Worm (Caenorhabditis elegans) whole organism, L4 larva: ENCODE data around the gene che-2.

Experiments used
- R02D3.7 ChIP-seq: fragments of 150-350 bp; sonication (generic microtip); optimal IDR thresholded peaks from 3 replicates; lab custom pipeline; 2014; ENCODE audit warnings: missing biosample characterization, missing genetic modification characterization
- Y5F2A.4 ChIP-seq: fragments of 200-800 bp; sonication (Bioruptor generic); optimal IDR thresholded peaks from 2 replicates; lab custom pipeline; 2018; ENCODE audit warnings: mild to moderate bottlenecking, missing genetic modification characterization, missing compliant biosample characterization
- Y75B8A.6 ChIP-seq: fragments of 200-800 bp; sonication (Bioruptor generic); IDR thresholded peaks from 2 replicates; pipeline ENCODE4 v1.3.6; 2022; ENCODE audit warnings: missing genetic modification reagents, missing genetic modification characterization, missing compliant biosample characterization
- ZK337.2 ChIP-seq: fragments of 200-800 bp; sonication (Bioruptor generic); IDR thresholded peaks from 2 replicates; pipeline ENCODE4 v1.3.6; 2022; ENCODE audit warnings: missing genetic modification reagents, missing genetic modification characterization, missing compliant biosample characterization
- aha-1 ChIP-seq: fragments of 150-350 bp; peaks from one replicate; lab custom pipeline; 2014; ENCODE audit warnings: missing biosample characterization, missing genetic modification characterization
- attf-4 ChIP-seq: sonication (generic microtip); optimal IDR thresholded peaks from 3 replicates; lab custom pipeline; 2017; ENCODE audit warnings: missing biosample characterization, missing genetic modification characterization
- ceh-20 ChIP-seq: fragments of 200-800 bp; sonication (Bioruptor generic); IDR thresholded peaks from 2 replicates; pipeline ENCODE4 v1.3.6; 2022; ENCODE audit warnings: missing genetic modification reagents, missing genetic modification characterization, missing compliant biosample characterization
- ceh-32 ChIP-seq: sonication (generic microtip); optimal IDR thresholded peaks from 2 replicates; lab custom pipeline; 2016; ENCODE audit warnings: mild to moderate bottlenecking, missing genetic modification characterization, missing compliant biosample characterization; ENCODE audit not compliant: poor library complexity
- ceh-82 ChIP-seq: sonication (generic microtip); optimal IDR thresholded peaks from 2 replicates; lab custom pipeline; 2017; ENCODE audit warnings: missing biosample characterization, missing genetic modification characterization
- ces-1 ChIP-seq: fragments of 150-350 bp; sonication (generic microtip); optimal IDR thresholded peaks from 4 replicates; lab custom pipeline; 2014; ENCODE audit warnings: missing biosample characterization, missing genetic modification reagents, missing genetic modification characterization
- cey-2 ChIP-seq: sonication (generic microtip); optimal IDR thresholded peaks from 3 replicates; lab custom pipeline; 2017; ENCODE audit warnings: missing genetic modification characterization, mild to moderate bottlenecking, missing compliant biosample characterization, antibody characterized with exemption, borderline replicate concordance; ENCODE audit not compliant: insufficient read depth
- ctbp-1 ChIP-seq: fragments of 200-800 bp; sonication (Bioruptor generic); IDR thresholded peaks from 2 replicates; pipeline ENCODE4 v1.3.6; 2022; ENCODE audit warnings: missing genetic modification reagents, missing genetic modification characterization, missing compliant biosample characterization
- daf-16 ChIP-seq, 3 experiments: sonication (generic microtip); optimal IDR thresholded peaks; 2 replicates each; lab custom pipeline; 2016 to 2017; ENCODE audit warnings: missing genetic modification characterization in 3 of 3, missing genetic modification reagents in 3 of 3, mild to moderate bottlenecking in 2 of 3, missing compliant biosample characterization in 2 of 3, missing biosample characterization in 1 of 3, moderate library complexity in 1 of 3
- daf-19 ChIP-seq: fragments of 200-800 bp; sonication (Bioruptor generic); conservative IDR thresholded peaks from 2 replicates; pipeline ENCODE4 v1.3.6; 2022; ENCODE audit warnings: missing genetic modification characterization, missing compliant biosample characterization
- daf-8 ChIP-seq: fragments of 200-800 bp; sonication (Bioruptor generic); IDR thresholded peaks from 2 replicates; pipeline ENCODE4 v1.3.6; 2022; ENCODE audit warnings: missing genetic modification characterization, missing compliant biosample characterization
- dmd-6 ChIP-seq: fragments of 200-800 bp; sonication (Bioruptor generic); IDR thresholded peaks from 2 replicates; pipeline ENCODE4 v1.3.6; 2022; ENCODE audit warnings: missing genetic modification reagents, missing genetic modification characterization, missing compliant biosample characterization
- dmd-8 ChIP-seq: fragments of 200-800 bp; sonication (Bioruptor generic); IDR thresholded peaks from 2 replicates; pipeline ENCODE4 v1.3.6; 2022; ENCODE audit warnings: missing genetic modification characterization, missing compliant biosample characterization
- dmd-9 ChIP-seq: fragments of 200-800 bp; sonication (Bioruptor generic); IDR thresholded peaks from 2 replicates; pipeline ENCODE4 v1.3.6; 2022; ENCODE audit warnings: missing genetic modification reagents, missing genetic modification characterization, missing compliant biosample characterization
- dpl-1 ChIP-seq: fragments of 150-350 bp; optimal IDR thresholded peaks from 2 replicates; lab custom pipeline; 2014; ENCODE audit warnings: missing biosample characterization, missing genetic modification reagents, missing genetic modification characterization
- duxl-1 ChIP-seq: sonication (generic microtip); optimal IDR thresholded peaks from 2 replicates; lab custom pipeline; 2016; ENCODE audit warnings: mild to moderate bottlenecking, missing genetic modification characterization, moderate library complexity, missing compliant biosample characterization; ENCODE audit not compliant: poor library complexity
- egl-43 ChIP-seq: fragments of 200-800 bp; sonication (Bioruptor generic); IDR thresholded peaks from 2 replicates; pipeline ENCODE4 v1.3.6; 2022; ENCODE audit warnings: missing genetic modification reagents, missing genetic modification characterization, missing compliant biosample characterization
- fos-1 ChIP-seq: fragments of 150-350 bp; optimal IDR thresholded peaks from 2 replicates; lab custom pipeline; 2014; ENCODE audit warnings: missing biosample characterization, missing genetic modification characterization
- hmg-1.1 ChIP-seq: fragments of 200-800 bp; sonication (Bioruptor generic); IDR thresholded peaks from 2 replicates; pipeline ENCODE4 v1.3.6; 2022; ENCODE audit warnings: missing genetic modification reagents, missing genetic modification characterization, missing compliant biosample characterization
- lim-7 ChIP-seq: fragments of 200-800 bp; sonication (Bioruptor generic); IDR thresholded peaks from 2 replicates; pipeline ENCODE4 v1.3.6; 2022; ENCODE audit warnings: missing genetic modification characterization, missing compliant biosample characterization
- lin-1 ChIP-seq: fragments of 200-800 bp; sonication (Bioruptor generic); IDR thresholded peaks from 2 replicates; pipeline ENCODE4 v1.3.6; 2022; ENCODE audit warnings: missing genetic modification reagents, missing genetic modification characterization, missing compliant biosample characterization
- lin-13 ChIP-seq: fragments of 150-350 bp; optimal IDR thresholded peaks from 2 replicates; lab custom pipeline; 2014; ENCODE audit warnings: missing biosample characterization, missing genetic modification reagents, missing genetic modification characterization
- lin-38 ChIP-seq: fragments of 200-800 bp; sonication (Bioruptor generic); IDR thresholded peaks from 2 replicates; pipeline ENCODE4 v1.3.6; 2022; ENCODE audit warnings: missing genetic modification reagents, missing genetic modification characterization, missing compliant biosample characterization
- lir-3 ChIP-seq: sonication (generic microtip); optimal IDR thresholded peaks from 2 replicates; lab custom pipeline; 2016; ENCODE audit warnings: mild to moderate bottlenecking, missing genetic modification characterization, missing compliant biosample characterization
- lsy-2 ChIP-seq, 2 experiments: fragments of 150-350 bp in 1 of 2; sonication (generic microtip) in 1 of 2; optimal IDR thresholded peaks; 2 replicates each; lab custom pipeline; 2014 to 2017; ENCODE audit warnings: missing biosample characterization in 2 of 2, missing genetic modification characterization in 2 of 2
- madf-5 ChIP-seq, 2 experiments: fragments of 200-800 bp; sonication (Bioruptor generic); IDR thresholded peaks; 2 replicates each; pipeline ENCODE4 v1.3.6; 2022; ENCODE audit warnings: missing compliant biosample characterization in 2 of 2, missing genetic modification characterization in 2 of 2
- madf-9 ChIP-seq: fragments of 200-800 bp; sonication (Bioruptor generic); conservative IDR thresholded peaks from 2 replicates; pipeline ENCODE4 v1.3.6; 2022; ENCODE audit warnings: missing genetic modification reagents, missing genetic modification characterization, missing compliant biosample characterization
- mdl-1 ChIP-seq, 2 experiments: fragments of 150-350 bp in 1 of 2; sonication (generic microtip) in 1 of 2; optimal IDR thresholded peaks; 2 replicates each; lab custom pipeline; 2014 to 2017; ENCODE audit warnings: missing biosample characterization in 2 of 2, missing genetic modification characterization in 2 of 2
- mxl-2 ChIP-seq: fragments of 200-800 bp; sonication (Bioruptor generic); conservative IDR thresholded peaks from 2 replicates; pipeline ENCODE4 v1.3.6; 2022; ENCODE audit warnings: missing genetic modification reagents, missing genetic modification characterization, missing compliant biosample characterization
- mxl-3 ChIP-seq: fragments of 200-800 bp; sonication (Bioruptor generic); optimal IDR thresholded peaks from 2 replicates; lab custom pipeline; 2018; ENCODE audit warnings: mild to moderate bottlenecking, missing genetic modification characterization, missing compliant biosample characterization
- nhr-10 ChIP-seq: fragments of 150-350 bp; optimal IDR thresholded peaks from 2 replicates; lab custom pipeline; 2014; ENCODE audit warnings: missing biosample characterization, missing genetic modification characterization
- nhr-25 ChIP-seq: sonication (generic microtip); optimal IDR thresholded peaks from 2 replicates; lab custom pipeline; 2017; ENCODE audit warnings: missing genetic modification characterization, mild to moderate bottlenecking, missing compliant biosample characterization, antibody characterized with exemption, moderate library complexity, borderline replicate concordance; ENCODE audit not compliant: insufficient read depth
- nhr-28 ChIP-seq: fragments of 150-350 bp; optimal IDR thresholded peaks from 2 replicates; lab custom pipeline; 2014; ENCODE audit warnings: missing biosample characterization, missing genetic modification characterization
- nhr-48 ChIP-seq: sonication (generic microtip); optimal IDR thresholded peaks from 2 replicates; lab custom pipeline; 2016; ENCODE audit warnings: mild to moderate bottlenecking, missing genetic modification characterization, missing compliant biosample characterization
- nhr-77 ChIP-seq: fragments of 150-350 bp; optimal IDR thresholded peaks from 2 replicates; lab custom pipeline; 2014; ENCODE audit warnings: missing biosample characterization, missing genetic modification characterization
- pha-4 ChIP-seq, 2 experiments: fragments of 150-350 bp in 1 of 2; fragments of 200-800 bp in 1 of 2; sonication (Bioruptor generic) in 1 of 2; IDR thresholded peaks in 1 of 2; optimal IDR thresholded peaks in 1 of 2; 2 replicates each; pipeline versions ENCODE4 v1.3.6 to Lab custom; 2014 to 2022; ENCODE audit warnings: missing genetic modification characterization in 2 of 2, missing genetic modification reagents in 2 of 2, missing biosample characterization in 1 of 2, missing compliant biosample characterization in 1 of 2
- php-3 ChIP-seq: fragments of 200-800 bp; sonication (Bioruptor generic); IDR thresholded peaks from 2 replicates; pipeline ENCODE4 v1.3.6; 2022; ENCODE audit warnings: missing genetic modification reagents, missing genetic modification characterization, missing compliant biosample characterization
- pqm-1 ChIP-seq: sonication (generic microtip); optimal IDR thresholded peaks from 2 replicates; lab custom pipeline; 2017; ENCODE audit warnings: missing biosample characterization, missing genetic modification characterization
- sdz-12 ChIP-seq: fragments of 200-800 bp; sonication (Bioruptor generic); optimal IDR thresholded peaks from 2 replicates; lab custom pipeline; 2018; ENCODE audit warnings: mild to moderate bottlenecking, missing genetic modification characterization, missing compliant biosample characterization
- skn-1 ChIP-seq: fragments of 150-350 bp; optimal IDR thresholded peaks from 2 replicates; lab custom pipeline; 2014; ENCODE audit warnings: missing biosample characterization, missing genetic modification characterization
- spr-1 ChIP-seq: sonication (generic microtip); optimal IDR thresholded peaks from 2 replicates; lab custom pipeline; 2016; ENCODE audit warnings: mild to moderate bottlenecking, missing genetic modification characterization, missing compliant biosample characterization
- tag-97 ChIP-seq: fragments of 200-800 bp; sonication (Bioruptor generic); IDR thresholded peaks from 2 replicates; pipeline ENCODE4 v1.3.6; 2022; ENCODE audit warnings: missing genetic modification characterization, missing compliant biosample characterization
- unc-130 ChIP-seq: sonication (generic microtip); optimal IDR thresholded peaks from 2 replicates; lab custom pipeline; 2016; ENCODE audit warnings: missing genetic modification reagents, missing genetic modification characterization, missing compliant biosample characterization
- unc-39 ChIP-seq: sonication (generic microtip); optimal IDR thresholded peaks from 2 replicates; lab custom pipeline; 2017; ENCODE audit warnings: missing biosample characterization, missing genetic modification characterization
- zag-1 ChIP-seq: fragments of 150-350 bp; optimal IDR thresholded peaks from 2 replicates; lab custom pipeline; 2014; ENCODE audit warnings: missing biosample characterization, missing genetic modification characterization
- ztf-11 ChIP-seq: fragments of 150-350 bp; optimal IDR thresholded peaks from 2 replicates; lab custom pipeline; 2014; ENCODE audit warnings: missing biosample characterization, missing genetic modification characterization

Gene che-2

ce11 chrX:487669-488068, 6.4 kb downstream of the che-2 start (continued):
- TF ChIP-seq dmd-6 (GFP tag; lab: Robert Waterston, UW) (no peak), daf-16 (GFP tag; optimal IDR thresholded peaks at IDR 0.05; lab: Kevin White, UChicago) (peak in 1 of 2 experiments; percentile 53), daf-16 (tag; optimal IDR thresholded peaks at IDR 0.05; lab: Kevin White, UChicago) (no peak), cey-2 (no peak), fos-1 (tag; lab: Kevin White, UChicago) (no peak), nhr-10 (tag; lab: Kevin White, UChicago) (no peak), skn-1 (no peak), madf-9 (no peak), dmd-9 (GFP tag; lab: Robert Waterston, UW) (no peak), Y75B8A.6 (GFP tag; lab: Robert Waterston, UW) (no peak), lir-3 (tag; lab: Kevin White, UChicago) (no peak), hmg-1.1 (GFP tag; lab: Robert Waterston, UW) (0 out of 2 replicates have a peak, but pooled peaks have one; percentile 16), zag-1 (tag; lab: Kevin White, UChicago) (no peak), ztf-11 (no peak), mdl-1 (tag; optimal IDR thresholded peaks at IDR 0.05; lab: Kevin White, UChicago) (no peak), tag-97 (GFP tag; lab: Robert Waterston, UW) (no peak), nhr-77 (tag; lab: Kevin White, UChicago) (no peak), unc-39 (tag; lab: Kevin White, UChicago) (no peak), dpl-1 (GFP tag; lab: Kevin White, UChicago) (no peak), nhr-28 (tag; lab: Kevin White, UChicago) (no peak), sdz-12 (GFP tag; lab: Kevin White, UChicago) (no peak), pha-4 (GFP tag; IDR thresholded peaks at IDR 0.05; lab: Robert Waterston, UW) (peak; percentile 66; the same call in 1 of the 2 replicates), pha-4 (tag; optimal IDR thresholded peaks at IDR 0.05; lab: Kevin White, UChicago) (no peak), daf-19 (GFP tag; lab: Robert Waterston, UW) (0 out of 2 replicates have a peak, but pooled peaks have one; percentile 41), daf-8 (GFP tag; lab: Robert Waterston, UW) (no peak), lin-13 (GFP tag; lab: Kevin White, UChicago) (peak; percentile 21), lin-1 (GFP tag; lab: Robert Waterston, UW) (peak; percentile 57; the same call in 1 of the 2 replicates), ces-1 (GFP tag; lab: Kevin White, UChicago) (no peak), aha-1 (tag; lab: Kevin White, UChicago) (peak; percentile 78), R02D3.7 (tag; lab: Kevin White, UChicago) (no peak), unc-130 (GFP tag; lab: Kevin White, UChicago) (no peak), mxl-3 (no peak), egl-43 (peak; percentile 85; the same call in 1 of the 2 replicates), pqm-1 (tag; lab: Kevin White, UChicago) (no peak), ceh-32 (tag; lab: Kevin White, UChicago) (no peak), mxl-2 (GFP tag; lab: Robert Waterston, UW) (no peak), php-3 (GFP tag; lab: Robert Waterston, UW) (no peak), ctbp-1 (GFP tag; lab: Robert Waterston, UW) (peak; percentile 53; the same call in 1 of the 2 replicates), spr-1 (tag; lab: Kevin White, UChicago) (no peak), nhr-25 (tag; lab: Kevin White, UChicago) (no peak), nhr-48 (tag; lab: Kevin White, UChicago) (no peak), attf-4 (tag; lab: Kevin White, UChicago) (no peak), duxl-1 (tag; lab: Kevin White, UChicago) (no peak), ZK337.2 (GFP tag; lab: Robert Waterston, UW) (peak; percentile 64; the same call in 1 of the 2 replicates), ceh-82 (tag; lab: Kevin White, UChicago) (no peak), lin-38 (GFP tag; lab: Robert Waterston, UW) (peak; percentile 66), ceh-20 (GFP tag; lab: Robert Waterston, UW) (no peak), lim-7 (GFP tag; lab: Robert Waterston, UW) (peak; percentile 86), dmd-8 (GFP tag; lab: Robert Waterston, UW) (peak; percentile 78; the same call in 1 of the 2 replicates), madf-5 (GFP tag; IDR thresholded peaks at IDR 0.05; lab: Robert Waterston, UW) (0 out of 4 replicates have a peak, but pooled peaks of 1 of the 2 experiments have one; percentile 47), Y5F2A.4 (GFP tag; lab: Kevin White, UChicago) (no peak), lsy-2 (tag; optimal IDR thresholded peaks at IDR 0.05; lab: Kevin White, UChicago) (no peak)
